Fruit fly (Drosophila melanogaster) whole organism, embryonic: Measurements from ENCODE around the gene mRpS11.

Experiments
- ATbp ChIP-seq: fragments of 200-800 bp; sonication (Bioruptor generic); optimal IDR thresholded peaks from 2 replicates; lab custom pipeline; 2017; ENCODE audit warnings: missing biosample characterization, mild to moderate bottlenecking, missing genetic modification characterization, missing genetic modification reagents
- Bgb ChIP-seq: fragments of 200-800 bp; sonication (Bioruptor generic); IDR thresholded peaks from 2 replicates; pipeline ENCODE4 v1.3.6; 2022; ENCODE audit warnings: missing biosample characterization, missing genetic modification characterization; ENCODE audit not compliant: partially characterized antibody
- C15 ChIP-seq: fragments of 200-800 bp; sonication (Bioruptor generic); IDR thresholded peaks from 3 replicates; pipeline ENCODE4 v1.3.6; 2022; ENCODE audit warnings: missing biosample characterization, missing genetic modification characterization
- CG10147 ChIP-seq: fragments of 200-800 bp; sonication (Bioruptor generic); optimal IDR thresholded peaks from 2 replicates; lab custom pipeline; 2019; ENCODE audit warnings: missing biosample characterization, mild to moderate bottlenecking, missing genetic modification characterization, moderate library complexity
- CG10366 ChIP-seq: fragments of 200-800 bp; sonication (Bioruptor generic); IDR thresholded peaks from 2 replicates; pipeline ENCODE4 v1.3.6; 2022; ENCODE audit warnings: missing biosample characterization, missing genetic modification characterization
- CG11093 ChIP-seq: fragments of 200-800 bp; sonication (Bioruptor generic); IDR thresholded peaks from 3 replicates; pipeline ENCODE4 v1.3.6; 2022; ENCODE audit warnings: missing biosample characterization, missing genetic modification characterization
- CG11696 ChIP-seq: fragments of 200-800 bp; sonication (Bioruptor generic); IDR thresholded peaks from 2 replicates; pipeline ENCODE4 v1.3.6; 2022; ENCODE audit warnings: missing biosample characterization, missing genetic modification characterization
- CG1233 ChIP-seq: fragments of 200-800 bp; sonication (Bioruptor generic); optimal IDR thresholded peaks from 4 replicates; lab custom pipeline; 2018; ENCODE audit warnings: missing biosample characterization, mild to moderate bottlenecking, missing genetic modification characterization
- CG14441 ChIP-seq: fragments of 200-800 bp; sonication (Bioruptor generic); IDR thresholded peaks from 2 replicates; pipeline ENCODE4 v1.3.6; 2022; ENCODE audit warnings: missing biosample characterization, missing genetic modification characterization
- CG1647 ChIP-seq: fragments of 200-800 bp; sonication (Bioruptor generic); optimal IDR thresholded peaks from 3 replicates; lab custom pipeline; 2016; ENCODE audit warnings: missing biosample characterization, missing genetic modification characterization
- CG18262 ChIP-seq: fragments of 200-800 bp; optimal IDR thresholded peaks from 3 replicates; lab custom pipeline; 2019; ENCODE audit warnings: missing biosample characterization, mild to moderate bottlenecking, missing genetic modification characterization, moderate library complexity
- CG18764 ChIP-seq: fragments of 200-800 bp; sonication (Bioruptor generic); optimal IDR thresholded peaks from 3 replicates; lab custom pipeline; 2016; ENCODE audit warnings: missing biosample characterization, missing genetic modification characterization
- CG2202 ChIP-seq: fragments of 200-800 bp; sonication (Bioruptor generic); optimal IDR thresholded peaks from 2 replicates; lab custom pipeline; 2018; ENCODE audit warnings: missing biosample characterization, mild to moderate bottlenecking, missing genetic modification characterization
- CG2712 ChIP-seq: fragments of 200-800 bp; optimal IDR thresholded peaks from 3 replicates; lab custom pipeline; 2019; ENCODE audit warnings: missing biosample characterization, mild to moderate bottlenecking, missing genetic modification characterization, moderate library complexity
- CG2889 ChIP-seq: fragments of 200-800 bp; sonication (Bioruptor generic); IDR thresholded peaks from 3 replicates; pipeline ENCODE4 v1.3.6; 2022; ENCODE audit warnings: missing biosample characterization, missing genetic modification characterization
- CG32767 ChIP-seq: fragments of 200-800 bp; sonication (Bioruptor generic); IDR thresholded peaks from 2 replicates; pipeline ENCODE4 v1.3.6; 2022; ENCODE audit warnings: missing biosample characterization, missing genetic modification characterization
- CG33213 ChIP-seq: fragments of 200-800 bp; sonication (Bioruptor generic); optimal IDR thresholded peaks from 3 replicates; lab custom pipeline; 2016; ENCODE audit warnings: missing biosample characterization, missing genetic modification characterization
- CG3407 ChIP-seq: fragments of 200-800 bp; sonication (Bioruptor generic); optimal IDR thresholded peaks from 2 replicates; lab custom pipeline; 2018; ENCODE audit warnings: missing biosample characterization, mild to moderate bottlenecking, missing genetic modification characterization
- CG3847 ChIP-seq: fragments of 200-800 bp; sonication (Bioruptor generic); IDR thresholded peaks from 2 replicates; pipeline ENCODE4 v1.3.6; 2022; ENCODE audit warnings: missing biosample characterization, missing genetic modification characterization
- CG7271 ChIP-seq: fragments of 200-800 bp; sonication (Bioruptor generic); optimal IDR thresholded peaks from 2 replicates; lab custom pipeline; 2018; ENCODE audit warnings: missing biosample characterization, mild to moderate bottlenecking, missing genetic modification characterization, moderate library complexity
- CG7963 ChIP-seq: fragments of 200-800 bp; sonication (Bioruptor generic); IDR thresholded peaks from 3 replicates; pipeline ENCODE4 v1.3.6; 2022; ENCODE audit warnings: missing biosample characterization, missing genetic modification characterization; ENCODE audit not compliant: partially characterized antibody
- CG8924 ChIP-seq: fragments of 200-800 bp; optimal IDR thresholded peaks from 3 replicates; lab custom pipeline; 2019; ENCODE audit warnings: missing biosample characterization, mild to moderate bottlenecking, missing genetic modification characterization, moderate library complexity
- CG9437 ChIP-seq: fragments of 200-800 bp; sonication (Bioruptor generic); optimal IDR thresholded peaks from 2 replicates; lab custom pipeline; 2018; ENCODE audit warnings: missing biosample characterization, mild to moderate bottlenecking, missing genetic modification characterization
- CG9932 ChIP-seq: fragments of 200-800 bp; sonication (Bioruptor generic); IDR thresholded peaks from 2 replicates; pipeline ENCODE4 v1.3.6; 2022; ENCODE audit warnings: missing biosample characterization, missing genetic modification characterization
- Camta ChIP-seq: fragments of 200-800 bp; sonication (Bioruptor generic); optimal IDR thresholded peaks from 2 replicates; lab custom pipeline; 2016; ENCODE audit warnings: missing biosample characterization, missing genetic modification characterization
- CkIIα-i1 ChIP-seq: fragments of 200-800 bp; sonication (Bioruptor generic); IDR thresholded peaks from 2 replicates; pipeline ENCODE4 v1.3.6; 2022; ENCODE audit warnings: missing biosample characterization, missing genetic modification characterization
- Drgx ChIP-seq: fragments of 200-800 bp; sonication (Bioruptor generic); IDR thresholded peaks from 2 replicates; pipeline ENCODE4 v1.3.6; 2022; ENCODE audit warnings: missing biosample characterization, missing genetic modification characterization
- Ets97D ChIP-seq: fragments of 200-800 bp; sonication (Bioruptor generic); optimal IDR thresholded peaks from 3 replicates; lab custom pipeline; 2016; ENCODE audit warnings: missing biosample characterization, missing genetic modification characterization
- Max ChIP-seq: fragments of 200-800 bp; sonication (Bioruptor generic); optimal IDR thresholded peaks from 2 replicates; lab custom pipeline; 2016; ENCODE audit warnings: missing biosample characterization, mild to moderate bottlenecking, missing genetic modification characterization
- PHDP ChIP-seq: fragments of 200-800 bp; sonication (Bioruptor generic); optimal IDR thresholded peaks from 3 replicates; lab custom pipeline; 2018; ENCODE audit warnings: missing biosample characterization, mild to moderate bottlenecking, missing genetic modification characterization, moderate library complexity
- Sox100B ChIP-seq: fragments of 200-800 bp; sonication (Bioruptor generic); optimal IDR thresholded peaks from 3 replicates; lab custom pipeline; 2018; ENCODE audit warnings: missing biosample characterization, mild to moderate bottlenecking, missing genetic modification characterization
- Sry-β ChIP-seq: fragments of 200-800 bp; sonication (Bioruptor generic); optimal IDR thresholded peaks from 2 replicates; lab custom pipeline; 2018; ENCODE audit warnings: missing biosample characterization, mild to moderate bottlenecking, missing genetic modification characterization, moderate library complexity
- TFAM ChIP-seq: fragments of 200-800 bp; sonication (Bioruptor generic); optimal IDR thresholded peaks from 2 replicates; lab custom pipeline; 2017; ENCODE audit warnings: missing biosample characterization, missing genetic modification characterization, inconsistent platforms
- Taf1 ChIP-seq: fragments of 200-800 bp; sonication (Bioruptor generic); IDR thresholded peaks from 2 replicates; pipeline ENCODE4 v1.3.6; 2022; ENCODE audit warnings: missing biosample characterization, missing genetic modification characterization
- Tbp ChIP-seq: fragments of >200 bp; optimal IDR thresholded peaks from 2 replicates; lab custom pipeline; 2018; ENCODE audit warnings: missing biosample characterization, missing genetic modification characterization
- Xrp1 ChIP-seq: fragments of 200-800 bp; sonication (Bioruptor generic); IDR thresholded peaks from 2 replicates; pipeline ENCODE4 v1.3.6; 2022; ENCODE audit warnings: missing biosample characterization, missing genetic modification characterization
- crp ChIP-seq, 2 experiments: fragments of 200-800 bp; sonication (Bioruptor generic); optimal IDR thresholded peaks; 2 replicates in 1 of 2; 3 replicates in 1 of 2; lab custom pipeline; 2017; ENCODE audit warnings: missing biosample characterization in 2 of 2, missing genetic modification characterization in 2 of 2, mild to moderate bottlenecking in 1 of 2, moderate library complexity in 1 of 2
- da ChIP-seq: fragments of 200-800 bp; sonication (Bioruptor generic); optimal IDR thresholded peaks from 2 replicates; lab custom pipeline; 2016; ENCODE audit warnings: missing biosample characterization, missing genetic modification characterization
- eyg ChIP-seq: fragments of 200-800 bp; sonication (Bioruptor generic); optimal IDR thresholded peaks from 3 replicates; lab custom pipeline; 2016; ENCODE audit warnings: missing biosample characterization, missing genetic modification characterization
- fru ChIP-seq: fragments of >200 bp; optimal IDR thresholded peaks from 2 replicates; lab custom pipeline; 2017
- gce ChIP-seq: fragments of 200-800 bp; sonication (Bioruptor generic); IDR thresholded peaks from 3 replicates; pipeline ENCODE4 v1.3.6; 2022; ENCODE audit warnings: missing biosample characterization, missing genetic modification characterization
- grau ChIP-seq: fragments of 200-800 bp; optimal IDR thresholded peaks from 3 replicates; lab custom pipeline; 2019; ENCODE audit warnings: missing biosample characterization, mild to moderate bottlenecking, missing genetic modification characterization, moderate library complexity
- gsb ChIP-seq: fragments of 200-800 bp; sonication (Bioruptor generic); IDR thresholded peaks from 2 replicates; pipeline ENCODE4 v1.3.6; 2022; ENCODE audit warnings: missing biosample characterization, missing genetic modification characterization
- inv ChIP-seq: fragments of 200-800 bp; sonication (Bioruptor generic); IDR thresholded peaks from 2 replicates; pipeline ENCODE4 v1.3.6; 2022; ENCODE audit warnings: missing biosample characterization, missing genetic modification characterization; ENCODE audit not compliant: partially characterized antibody
- lmd ChIP-seq: fragments of 200-800 bp; sonication (Bioruptor generic); IDR thresholded peaks from 2 replicates; pipeline ENCODE4 v1.3.6; 2022; ENCODE audit warnings: missing biosample characterization, missing genetic modification characterization
- pho ChIP-seq: fragments of 200-800 bp; sonication (Bioruptor generic); optimal IDR thresholded peaks from 2 replicates; lab custom pipeline; 2016; ENCODE audit warnings: missing biosample characterization, missing genetic modification characterization
- sc ChIP-seq, 3 experiments: fragments of >200 bp in 2 of 3; fragments of 200-800 bp in 1 of 3; sonication (Bioruptor generic) in 1 of 3; optimal IDR thresholded peaks; 2 replicates in 2 of 3; 3 replicates in 1 of 3; lab custom pipeline; 2017; ENCODE audit warnings: mild to moderate bottlenecking in 1 of 3, missing biosample characterization in 1 of 3, missing genetic modification characterization in 1 of 3, missing genetic modification reagents in 1 of 3
- sd ChIP-seq: fragments of 200-800 bp; sonication (Bioruptor generic); optimal IDR thresholded peaks from 3 replicates; lab custom pipeline; 2018; ENCODE audit warnings: missing biosample characterization, mild to moderate bottlenecking, missing genetic modification characterization, moderate library complexity
- sens-2 ChIP-seq: fragments of 200-800 bp; sonication (Bioruptor generic); IDR thresholded peaks from 2 replicates; pipeline ENCODE4 v1.3.6; 2022; ENCODE audit warnings: missing biosample characterization, missing genetic modification characterization
- twi ChIP-seq: fragments of 200-800 bp; optimal IDR thresholded peaks from 2 replicates; lab custom pipeline; 2019; ENCODE audit warnings: missing biosample characterization, mild to moderate bottlenecking, missing genetic modification characterization, moderate library complexity
- zen2 ChIP-seq: fragments of 200-800 bp; sonication (Bioruptor generic); IDR thresholded peaks from 3 replicates; pipeline ENCODE4 v1.3.6; 2022; ENCODE audit warnings: missing biosample characterization, missing genetic modification characterization; ENCODE audit not compliant: partially characterized antibody

Gene mRpS11

dm6 chr3R:17048867-17049266 is 23.7 kb upstream of the mRpS11 start (continued):
- 0 out of 2 replicates have a peak, but pooled peaks have one; percentile 12 for TF ChIP-seq lmd (GFP tag; lab: Robert Waterston, UW)
- no peak for TF ChIP-seq CG11696 (GFP tag; lab: Robert Waterston, UW)
- peak; percentile 64 for TF ChIP-seq CG2712 (tag; lab: Kevin White, UChicago)
- TF ChIP-seq twi (tag; lab: Kevin White, UChicago): no peak
- TF ChIP-seq sc (optimal IDR thresholded peaks at IDR 0.05; lab: Kevin White, UChicago): no peak
- TF ChIP-seq sc (GFP tag; optimal IDR thresholded peaks at IDR 0.05; lab: Kevin White, UChicago): no peak
- peak; percentile 27; the same call in 1 of the 2 replicates for TF ChIP-seq CG3847 (GFP tag; lab: Robert Waterston, UW)
- TF ChIP-seq CG9437 (GFP tag; lab: Kevin White, UChicago): no peak
- TF ChIP-seq gce (GFP tag; lab: Robert Waterston, UW): no peak
- peak; percentile 11 for TF ChIP-seq CG3407
- TF ChIP-seq pho (GFP tag; lab: Kevin White, UChicago): no peak
- TF ChIP-seq CG32767 (GFP tag; lab: Robert Waterston, UW): 0 out of 2 replicates have a peak, but pooled peaks have one; percentile 28
- TF ChIP-seq eyg (GFP tag; lab: Kevin White, UChicago): no peak
- no peak for TF ChIP-seq CG33213 (GFP tag; lab: Kevin White, UChicago)
- TF ChIP-seq CG7271: no peak
- no peak for TF ChIP-seq Bgb (GFP tag; lab: Robert Waterston, UW)
- no peak for TF ChIP-seq Taf1 (GFP tag; lab: Robert Waterston, UW)
- no peak for TF ChIP-seq Max
- no peak for TF ChIP-seq ATbp (GFP tag; lab: Kevin White, UChicago)
- no peak for TF ChIP-seq CG1233
- no peak for TF ChIP-seq fru
- TF ChIP-seq zen2 (GFP tag; lab: Robert Waterston, UW): no peak
- no peak for TF ChIP-seq TFAM
- TF ChIP-seq CG1647 (GFP tag; lab: Kevin White, UChicago): no peak
- TF ChIP-seq CG14441: no peak
- TF ChIP-seq Sox100B: peak; percentile 7
- TF ChIP-seq CkIIα-i1: no peak
- no peak for TF ChIP-seq C15 (GFP tag; lab: Robert Waterston, UW)
- TF ChIP-seq CG18262: peak; percentile 63
- TF ChIP-seq Camta (GFP tag; lab: Kevin White, UChicago): no peak
- TF ChIP-seq da: no peak
- TF ChIP-seq CG10366 (GFP tag; lab: Robert Waterston, UW): no peak
- no peak for TF ChIP-seq Sry-β (GFP tag; lab: Kevin White, UChicago)
- peak; percentile 52 for TF ChIP-seq grau (tag; lab: Kevin White, UChicago)
- TF ChIP-seq Xrp1 (GFP tag; lab: Robert Waterston, UW): peak; percentile 47
- no peak for TF ChIP-seq CG10147
- peak; percentile 18; the same call in 1 of the 2 replicates for TF ChIP-seq Drgx
- TF ChIP-seq CG2202 (tag; lab: Kevin White, UChicago): peak; percentile 25
- TF ChIP-seq CG9932 (GFP tag; lab: Robert Waterston, UW): no peak
- peak; percentile 13; the same call in 1 of the 3 replicates for TF ChIP-seq CG2889 (GFP tag; lab: Robert Waterston, UW)
- TF ChIP-seq PHDP: peak; percentile 31
- no peak for TF ChIP-seq CG7963 (GFP tag; lab: Robert Waterston, UW)
- no peak for TF ChIP-seq Ets97D (GFP tag; lab: Kevin White, UChicago)
- TF ChIP-seq crp (GFP tag; optimal IDR thresholded peaks at IDR 0.05; lab: Kevin White, UChicago): no peak
- no peak for TF ChIP-seq Tbp (GFP tag; lab: Kevin White, UChicago)
- no peak for TF ChIP-seq CG18764 (GFP tag; lab: Kevin White, UChicago)
- TF ChIP-seq CG11093: 0 out of 3 replicates have a peak, but pooled peaks have one; percentile 47
- no peak for TF ChIP-seq gsb (GFP tag; lab: Robert Waterston, UW)
- TF ChIP-seq CG8924: peak; percentile 13
- no peak for TF ChIP-seq sd (tag; lab: Kevin White, UChicago)
- no peak for TF ChIP-seq sens-2 (GFP tag; lab: Robert Waterston, UW)
- TF ChIP-seq inv (GFP tag; lab: Robert Waterston, UW): no peak
